Worm (Caenorhabditis elegans): ENCODE measurements around the gene spp-9.

The spp-9 gene

DNA sequence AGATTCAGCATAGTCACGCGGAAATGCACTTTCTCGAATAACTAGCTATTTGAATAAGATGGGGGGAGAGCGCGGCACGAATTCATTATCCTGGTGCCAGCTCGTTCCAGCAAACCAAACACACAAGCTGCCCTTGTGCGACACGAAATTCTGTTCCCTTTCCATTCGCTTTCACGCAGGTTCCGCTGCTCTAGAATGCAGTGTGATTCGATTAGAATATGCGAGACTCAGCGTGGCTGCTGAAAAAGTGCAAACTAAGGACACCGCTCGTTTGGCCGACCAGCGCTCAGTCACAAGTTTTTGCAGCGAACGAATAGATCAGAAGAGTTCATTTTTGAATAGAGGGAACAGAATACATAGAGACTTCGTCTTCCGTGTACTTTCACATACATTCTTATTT is 5.5 kb upstream of the spp-9 start:
- TF ChIP-seq sem-2 (GFP tag; optimal IDR thresholded peaks at IDR 0.05) (no peak), ztf-11 (tag; optimal IDR thresholded peaks at IDR 0.05) (no peak), nhr-12 (tag; optimal IDR thresholded peaks at IDR 0.05) (no peak), pha-4 (tag; optimal IDR thresholded peaks at IDR 0.05) (no peak)

ce11 chrX:11482637-11483036 is 4.9 kb upstream of the spp-9 start:
- TF ChIP-seq ztf-11 (tag; optimal IDR thresholded peaks at IDR 0.05) (no peak), pha-4 (tag; optimal IDR thresholded peaks at IDR 0.05) (peak; percentile 39), elt-3 (tag; optimal IDR thresholded peaks at IDR 0.05) (no peak), nhr-237 (tag; optimal IDR thresholded peaks at IDR 0.05) (peak; percentile 51)

ce11 chrX:11484027-11484426 is 3.6 kb upstream of the spp-9 start:
- no peak for TF ChIP-seq unc-39 (tag; optimal IDR thresholded peaks at IDR 0.05)
- peak; percentile 4 for TF ChIP-seq ces-1 (GFP tag; optimal IDR thresholded peaks at IDR 0.05)

- TF ChIP-seq ces-1 (GFP tag; optimal IDR thresholded peaks at IDR 0.05): no peak
- no peak for TF ChIP-seq M03D4.4 (tag; optimal IDR thresholded peaks at IDR 0.05)
- no peak for TF ChIP-seq bed-3 (GFP tag; optimal IDR thresholded peaks at IDR 0.05)
- TF ChIP-seq drap-1 (GFP tag; optimal IDR thresholded peaks at IDR 0.05): no peak
- no peak for TF ChIP-seq lin-13 (tag; optimal IDR thresholded peaks at IDR 0.05)
- no peak for TF ChIP-seq ceh-43 (GFP tag; optimal IDR thresholded peaks at IDR 0.05)
- no peak for TF ChIP-seq nhr-76 (tag; optimal IDR thresholded peaks at IDR 0.05)
- no peak for TF ChIP-seq lin-32 (GFP tag; optimal IDR thresholded peaks at IDR 0.05)
- TF ChIP-seq ceh-83 (GFP tag; optimal IDR thresholded peaks at IDR 0.05): no peak
- no peak for TF ChIP-seq ceh-39 (tag; optimal IDR thresholded peaks at IDR 0.05)
- no peak for TF ChIP-seq tbx-8 (GFP tag; optimal IDR thresholded peaks at IDR 0.05)
- TF ChIP-seq nhr-28 (tag; optimal IDR thresholded peaks at IDR 0.05): no peak
- TF ChIP-seq cnd-1 (tag; optimal IDR thresholded peaks at IDR 0.05): no peak
- TF ChIP-seq flh-1 (GFP tag; optimal IDR thresholded peaks at IDR 0.05): no peak
These were observed 2.2 kb downstream of the spp-9 start, which contains the start of gene spp-21 for ce11 chrX:11489830-11490229. Gene spp-21, plus strand, starts transcription at chrX:11490130.

ce11 chrX:11491835-11492234 is 4.3 kb downstream of the spp-9 start:
- TF ChIP-seq hlh-1 (tag; optimal IDR thresholded peaks at IDR 0.05) (no peak), unc-39 (tag; optimal IDR thresholded peaks at IDR 0.05) (no peak), tbx-8 (GFP tag; optimal IDR thresholded peaks at IDR 0.05) (no peak), ceh-83 (GFP tag; optimal IDR thresholded peaks at IDR 0.05) (no peak)

- TF ChIP-seq nhr-28 (tag; optimal IDR thresholded peaks at IDR 0.05) (no peak), ces-1 (GFP tag; optimal IDR thresholded peaks at IDR 0.05) (no peak), lin-13 (tag; optimal IDR thresholded peaks at IDR 0.05) (no peak), flh-1 (GFP tag; optimal IDR thresholded peaks at IDR 0.05) (no peak), cnd-1 (tag; optimal IDR thresholded peaks at IDR 0.05) (no peak), unc-39 (tag; optimal IDR thresholded peaks at IDR 0.05) (no peak), nhr-2 (tag; optimal IDR thresholded peaks at IDR 0.05) (no peak), unc-62 (GFP tag; optimal IDR thresholded peaks at IDR 0.05) (no peak), drap-1 (GFP tag; optimal IDR thresholded peaks at IDR 0.05) (no peak), ceh-83 (GFP tag; optimal IDR thresholded peaks at IDR 0.05) (no peak), ceh-43 (GFP tag; optimal IDR thresholded peaks at IDR 0.05) (no peak), elt-1 (tag; optimal IDR thresholded peaks at IDR 0.05; ENCODE audit: borderline replicate concordance, insufficient read depth) (no peak)
These were observed 11.3 kb downstream of the spp-9 start for ce11 chrX:11498871-11499270.

- TF ChIP-seq ceh-43 (GFP tag; optimal IDR thresholded peaks at IDR 0.05) (no peak), snpc-4 (tag; optimal IDR thresholded peaks at IDR 0.05) (no peak), ham-2 (GFP tag; optimal IDR thresholded peaks at IDR 0.05) (no peak)
These were observed 12.2 kb downstream of the spp-9 start, which contains the start of gene T25C12.3 for ce11 chrX:11499738-11500137. Gene T25C12.3, minus strand, starts transcription at chrX:11499999.

DNA sequence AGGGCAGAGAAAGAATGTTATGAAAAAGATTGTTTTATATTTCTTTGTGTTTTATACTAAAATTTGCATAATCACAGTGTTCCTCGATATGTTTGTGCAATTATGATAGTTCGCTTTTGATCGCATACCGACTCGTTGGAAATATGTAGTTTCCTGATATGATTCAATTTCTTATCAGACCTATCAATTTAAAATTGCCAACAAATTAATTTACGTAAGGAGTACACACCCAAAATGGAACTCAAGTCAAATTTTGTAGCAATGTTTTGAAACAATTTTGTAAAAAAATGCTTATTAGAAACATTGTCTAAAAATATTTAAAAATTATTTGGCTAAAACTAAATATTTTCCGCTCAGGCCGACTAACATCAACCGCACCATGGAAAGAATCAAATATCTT is 13.0 kb downstream of the spp-9 start:
- TF ChIP-seq snpc-4 (tag; optimal IDR thresholded peaks at IDR 0.05) (no peak), ces-1 (GFP tag; optimal IDR thresholded peaks at IDR 0.05) (no peak), nhr-237 (tag; optimal IDR thresholded peaks at IDR 0.05) (no peak), lin-32 (GFP tag; optimal IDR thresholded peaks at IDR 0.05) (no peak), ceh-43 (GFP tag; optimal IDR thresholded peaks at IDR 0.05) (no peak), nhr-28 (tag; optimal IDR thresholded peaks at IDR 0.05) (no peak), bed-3 (GFP tag; optimal IDR thresholded peaks at IDR 0.05) (no peak), ham-2 (GFP tag; optimal IDR thresholded peaks at IDR 0.05) (no peak), unc-120 (tag; optimal IDR thresholded peaks at IDR 0.05; ENCODE audit: poor library complexity, severe bottlenecking) (no peak), ceh-83 (GFP tag; optimal IDR thresholded peaks at IDR 0.05) (no peak), ceh-39 (tag; optimal IDR thresholded peaks at IDR 0.05) (no peak), sptf-1 (tag; optimal IDR thresholded peaks at IDR 0.05) (no peak), tbx-8 (GFP tag; optimal IDR thresholded peaks at IDR 0.05) (no peak), mab-5 (tag; optimal IDR thresholded peaks at IDR 0.05) (no peak)
